Fruit fly (Drosophila melanogaster) whole organism, adult: ENCODE data around the gene CG43938.
A peak's percentile ranks its signal among the peaks of the same experiment; 100 is the strongest.

Experiments used
- CG11617 ChIP-seq: fragments of 200-800 bp; sonication (Bioruptor generic); optimal IDR thresholded peaks from 2 replicates; lab custom pipeline; 2017; ENCODE audit warnings: mild to moderate bottlenecking, missing biosample characterization, missing genetic modification reagents, missing genetic modification characterization
- CG12768 ChIP-seq: fragments of 200-800 bp; sonication (Bioruptor generic); optimal IDR thresholded peaks from 2 replicates; lab custom pipeline; 2017; ENCODE audit warnings: missing biosample characterization, missing genetic modification characterization, mild to moderate bottlenecking, moderate library complexity, missing genetic modification reagents
- CG14711 ChIP-seq: fragments of 200-800 bp; sonication (Bioruptor generic); optimal IDR thresholded peaks from 2 replicates; lab custom pipeline; 2018; ENCODE audit warnings: missing biosample characterization, mild to moderate bottlenecking, missing genetic modification characterization, moderate library complexity
- CG1620 ChIP-seq: fragments of 200-800 bp; sonication (Bioruptor generic); optimal IDR thresholded peaks from 2 replicates; lab custom pipeline; 2016; ENCODE audit warnings: missing biosample characterization, missing genetic modification characterization
- CG33017 ChIP-seq: fragments of 200-800 bp; sonication (Bioruptor generic); optimal IDR thresholded peaks from 2 replicates; lab custom pipeline; 2018; ENCODE audit warnings: missing biosample characterization, mild to moderate bottlenecking, missing genetic modification characterization, moderate library complexity
- CG5204 ChIP-seq: fragments of 200-800 bp; sonication (Bioruptor generic); optimal IDR thresholded peaks from 2 replicates; lab custom pipeline; 2016; ENCODE audit warnings: missing biosample characterization, missing genetic modification characterization
- CG7045 ChIP-seq: fragments of 200-800 bp; sonication (Bioruptor generic); optimal IDR thresholded peaks from 2 replicates; lab custom pipeline; 2017; ENCODE audit warnings: missing biosample characterization, mild to moderate bottlenecking, missing genetic modification characterization
- CG7101 ChIP-seq: fragments of 200-800 bp; sonication (Bioruptor generic); optimal IDR thresholded peaks from 2 replicates; lab custom pipeline; 2018; ENCODE audit warnings: missing biosample characterization, mild to moderate bottlenecking, missing genetic modification characterization, moderate library complexity
- Clk ChIP-seq: fragments of 200-800 bp; sonication (Bioruptor generic); optimal IDR thresholded peaks from 2 replicates; lab custom pipeline; 2017; ENCODE audit warnings: missing biosample characterization, missing genetic modification characterization
- Crg-1 ChIP-seq: fragments of 200-800 bp; sonication (Bioruptor generic); optimal IDR thresholded peaks from 2 replicates; lab custom pipeline; 2016; ENCODE audit warnings: missing biosample characterization, missing genetic modification characterization
- Hr96 ChIP-seq: fragments of 200-800 bp; sonication (Bioruptor generic); optimal IDR thresholded peaks from 2 replicates; lab custom pipeline; 2016; ENCODE audit warnings: missing biosample characterization, missing genetic modification characterization
- Mnt ChIP-seq: fragments of 200-800 bp; sonication (Bioruptor generic); optimal IDR thresholded peaks from 2 replicates; lab custom pipeline; 2016; ENCODE audit warnings: missing biosample characterization, mild to moderate bottlenecking, missing genetic modification characterization
- bab1 ChIP-seq: fragments of 200-800 bp; sonication (Bioruptor generic); optimal IDR thresholded peaks from 3 replicates; lab custom pipeline; 2019; ENCODE audit warnings: missing biosample characterization, mild to moderate bottlenecking, missing genetic modification characterization, moderate library complexity
- cic ChIP-seq: fragments of 200-800 bp; sonication (Bioruptor generic); optimal IDR thresholded peaks from 2 replicates; lab custom pipeline; 2017; ENCODE audit warnings: missing biosample characterization, mild to moderate bottlenecking, missing genetic modification characterization, moderate library complexity
- cnc ChIP-seq, 2 experiments: fragments of >200 bp; optimal IDR thresholded peaks; 2 replicates each; lab custom pipeline; 2017
- kay ChIP-seq: fragments of 200-800 bp; sonication (Bioruptor generic); peaks from one replicate; lab custom pipeline; 2016; ENCODE audit warnings: missing biosample characterization, missing genetic modification characterization, borderline replicate concordance
- ovo ChIP-seq: fragments of 200-800 bp; sonication (Bioruptor generic); optimal IDR thresholded peaks from 2 replicates; lab custom pipeline; 2016; ENCODE audit warnings: missing biosample characterization, missing genetic modification characterization
- pad ChIP-seq: fragments of 200-800 bp; sonication (Bioruptor generic); optimal IDR thresholded peaks from 3 replicates; lab custom pipeline; 2017; ENCODE audit warnings: missing biosample characterization, missing genetic modification characterization, mild to moderate bottlenecking, moderate library complexity, missing genetic modification reagents
- tj ChIP-seq: fragments of 200-800 bp; sonication (Bioruptor generic); optimal IDR thresholded peaks from 3 replicates; lab custom pipeline; 2017; ENCODE audit warnings: missing biosample characterization, mild to moderate bottlenecking, missing genetic modification characterization, moderate library complexity
- toe ChIP-seq: fragments of 200-800 bp; sonication (Bioruptor generic); optimal IDR thresholded peaks from 2 replicates; lab custom pipeline; 2016; ENCODE audit warnings: missing biosample characterization, missing genetic modification characterization

CG43938 gene

dm6 chr3L:21099908-21100307, 21.5 kb upstream of the CG43938 start:
- TF ChIP-seq tj (GFP tag; lab: Kevin White, UChicago) (peak; percentile 34), CG33017 (tag; lab: Kevin White, UChicago) (no peak), CG11617 (GFP tag; lab: Kevin White, UChicago) (no peak), Clk (GFP tag; lab: Kevin White, UChicago) (no peak), Mnt (GFP tag; lab: Kevin White, UChicago) (no peak), cnc (optimal IDR thresholded peaks at IDR 0.05; lab: Kevin White, UChicago) (no peak), CG5204 (GFP tag; lab: Kevin White, UChicago) (no peak), CG14711 (no peak), kay (GFP tag; lab: Kevin White, UChicago) (no peak), toe (GFP tag; lab: Kevin White, UChicago) (no peak), CG7101 (tag; lab: Kevin White, UChicago) (no peak), ovo (no peak), CG1620 (GFP tag; lab: Kevin White, UChicago) (no peak), CG12768 (no peak), bab1 (peak; percentile 1), Crg-1 (GFP tag; lab: Kevin White, UChicago) (no peak), CG7045 (no peak)

dm6 chr3L:21100429-21100828, 21.0 kb upstream of the CG43938 start:
- TF ChIP-seq CG11617 (GFP tag; lab: Kevin White, UChicago) (no peak), Mnt (GFP tag; lab: Kevin White, UChicago) (no peak), bab1 (no peak), pad (GFP tag; lab: Kevin White, UChicago) (no peak), CG14711 (no peak), cic (GFP tag; lab: Kevin White, UChicago) (no peak), kay (GFP tag; lab: Kevin White, UChicago) (no peak), CG33017 (tag; lab: Kevin White, UChicago) (no peak), CG1620 (GFP tag; lab: Kevin White, UChicago) (no peak), cnc (optimal IDR thresholded peaks at IDR 0.05; lab: Kevin White, UChicago) (no peak), tj (GFP tag; lab: Kevin White, UChicago) (no peak), CG5204 (GFP tag; lab: Kevin White, UChicago) (no peak), toe (GFP tag; lab: Kevin White, UChicago) (no peak), Hr96 (no peak), CG12768 (no peak), CG7101 (tag; lab: Kevin White, UChicago) (no peak), ovo (no peak)

dm6 chr3L:21101316-21101715, 20.1 kb upstream of the CG43938 start:
- no peak for TF ChIP-seq CG7045
- TF ChIP-seq Crg-1 (GFP tag; lab: Kevin White, UChicago): no peak
- no peak for TF ChIP-seq CG33017 (tag; lab: Kevin White, UChicago)
- no peak for TF ChIP-seq Mnt (GFP tag; lab: Kevin White, UChicago)
- TF ChIP-seq Clk (GFP tag; lab: Kevin White, UChicago): no peak
- TF ChIP-seq cic (GFP tag; lab: Kevin White, UChicago): no peak
- TF ChIP-seq CG11617 (GFP tag; lab: Kevin White, UChicago): no peak
- TF ChIP-seq cnc (optimal IDR thresholded peaks at IDR 0.05; lab: Kevin White, UChicago): no peak
- no peak for TF ChIP-seq CG7101 (tag; lab: Kevin White, UChicago)
- no peak for TF ChIP-seq CG14711
- no peak for TF ChIP-seq toe (GFP tag; lab: Kevin White, UChicago)
- no peak for TF ChIP-seq CG1620 (GFP tag; lab: Kevin White, UChicago)
- TF ChIP-seq kay (GFP tag; lab: Kevin White, UChicago): no peak
- no peak for TF ChIP-seq tj (GFP tag; lab: Kevin White, UChicago)
- TF ChIP-seq pad (GFP tag; lab: Kevin White, UChicago): no peak
- no peak for TF ChIP-seq bab1
- TF ChIP-seq Hr96: no peak
- TF ChIP-seq ovo: no peak
- no peak for TF ChIP-seq CG12768
- no peak for TF ChIP-seq CG5204 (GFP tag; lab: Kevin White, UChicago)

- no peak for TF ChIP-seq CG12768
- peak; percentile 16 for TF ChIP-seq tj (GFP tag; lab: Kevin White, UChicago)
Measured at dm6 chr3L:21104338-21105018, 17.0 kb upstream of the CG43938 start.

- TF ChIP-seq kay (GFP tag; lab: Kevin White, UChicago) (no peak), ovo (no peak), Clk (GFP tag; lab: Kevin White, UChicago) (no peak), cnc (optimal IDR thresholded peaks at IDR 0.05; lab: Kevin White, UChicago) (no peak), bab1 (no peak), CG7045 (no peak), CG5204 (GFP tag; lab: Kevin White, UChicago) (no peak)
Measured at dm6 chr3L:21106883-21107282, 14.6 kb upstream of the CG43938 start.

- TF ChIP-seq ovo: no peak
Measured at dm6 chr3L:21108454-21108853, 13.0 kb upstream of the CG43938 start.

dm6 chr3L:21113061-21113460, 8.4 kb upstream of the CG43938 start:
- TF ChIP-seq CG7045: no peak
- TF ChIP-seq CG14711: no peak
- no peak for TF ChIP-seq toe (GFP tag; lab: Kevin White, UChicago)
- no peak for TF ChIP-seq ovo
- no peak for TF ChIP-seq cic (GFP tag; lab: Kevin White, UChicago)
- TF ChIP-seq Hr96: no peak
- TF ChIP-seq Crg-1 (GFP tag; lab: Kevin White, UChicago): no peak
